Worm (Caenorhabditis elegans): ENCODE results near the gene spp-10.
A peak's percentile ranks its signal among the peaks of the same experiment; 100 is the strongest.

ce11 chrIV:8454076-8454475 lies 22.9 kb upstream of the spp-10 start:
- TF ChIP-seq ztf-11 (tag; optimal IDR thresholded peaks at IDR 0.05), result no peak
- no peak for TF ChIP-seq mes-2 (tag; optimal IDR thresholded peaks at IDR 0.05; ENCODE audit: poor library complexity, severe bottlenecking)
- TF ChIP-seq lin-29 (GFP tag; IDR thresholded peaks at IDR 0.05), result no peak
- no peak for TF ChIP-seq ama-1 (optimal IDR thresholded peaks at IDR 0.05)
- TF ChIP-seq ZK546.5 (tag; optimal IDR thresholded peaks at IDR 0.05), result no peak
- TF ChIP-seq ceh-28 (tag; optimal IDR thresholded peaks at IDR 0.05), result no peak
- TF ChIP-seq nhr-111 (GFP tag; optimal IDR thresholded peaks at IDR 0.05), result no peak
- no peak for TF ChIP-seq lin-39 (tag; optimal IDR thresholded peaks at IDR 0.05)
- TF ChIP-seq lin-15B (tag; optimal IDR thresholded peaks at IDR 0.05), result no peak
- no peak for TF ChIP-seq lin-13 (GFP tag; optimal IDR thresholded peaks at IDR 0.05)
- no peak for TF ChIP-seq nhr-28 (tag; optimal IDR thresholded peaks at IDR 0.05)
- no peak for TF ChIP-seq daf-16 (GFP tag; optimal IDR thresholded peaks at IDR 0.05)
- peak; percentile 33 for TF ChIP-seq daf-16 (tag; optimal IDR thresholded peaks at IDR 0.05)
- TF ChIP-seq dmd-9 (GFP tag; IDR thresholded peaks at IDR 0.05), result no peak
- TF ChIP-seq ces-1 (GFP tag; optimal IDR thresholded peaks at IDR 0.05), result no peak
